Fruit fly (Drosophila melanogaster) whole organism, embryonic: Measurements from ENCODE around the gene sra.

Experiments
- CG10462 ChIP-seq: fragments of 200-800 bp; sonication (Bioruptor generic); optimal IDR thresholded peaks from 2 replicates; lab custom pipeline; 2016; ENCODE audit warnings: missing biosample characterization, missing genetic modification characterization
- CG11085 ChIP-seq: fragments of 200-800 bp; sonication (Bioruptor generic); IDR thresholded peaks from 2 replicates; pipeline ENCODE4 v1.3.6; 2022; ENCODE audit warnings: missing biosample characterization, missing genetic modification characterization
- CG11695 ChIP-seq: fragments of 200-800 bp; sonication (Bioruptor generic); IDR thresholded peaks from 3 replicates; pipeline ENCODE4 v1.3.6; 2022; ENCODE audit warnings: missing biosample characterization, missing genetic modification characterization
- CG12155 ChIP-seq: fragments of 200-800 bp; sonication (Bioruptor generic); optimal IDR thresholded peaks from 3 replicates; lab custom pipeline; 2016; ENCODE audit warnings: missing biosample characterization, missing genetic modification characterization
- CG12942 ChIP-seq: fragments of 200-800 bp; sonication (Bioruptor generic); optimal IDR thresholded peaks from 3 replicates; lab custom pipeline; 2016; ENCODE audit warnings: missing biosample characterization, missing genetic modification characterization
- CG13775 ChIP-seq: fragments of 200-800 bp; sonication (Bioruptor generic); optimal IDR thresholded peaks from 3 replicates; lab custom pipeline; 2017; ENCODE audit warnings: missing biosample characterization, mild to moderate bottlenecking, missing genetic modification characterization
- CG14667 ChIP-seq: fragments of 200-800 bp; sonication (Bioruptor generic); IDR thresholded peaks from 2 replicates; pipeline ENCODE4 v1.3.6; 2022; ENCODE audit warnings: missing biosample characterization, missing genetic modification characterization
- CG15269 ChIP-seq: fragments of 200-800 bp; sonication (Bioruptor generic); optimal IDR thresholded peaks from 2 replicates; lab custom pipeline; 2018; ENCODE audit warnings: missing biosample characterization, mild to moderate bottlenecking, missing genetic modification characterization, moderate library complexity
- CG15514 ChIP-seq: fragments of 200-800 bp; sonication (Bioruptor generic); optimal IDR thresholded peaks from 3 replicates; lab custom pipeline; 2017; ENCODE audit warnings: missing biosample characterization, missing genetic modification characterization, mild to moderate bottlenecking, moderate library complexity, missing genetic modification reagents
- CG1602 ChIP-seq: fragments of 200-800 bp; sonication (Bioruptor generic); optimal IDR thresholded peaks from 3 replicates; lab custom pipeline; 2016; ENCODE audit warnings: missing biosample characterization, missing genetic modification characterization
- CG16779 ChIP-seq: fragments of 200-800 bp; sonication (Bioruptor generic); IDR thresholded peaks from 2 replicates; pipeline ENCODE4 v1.3.6; 2022; ENCODE audit warnings: missing biosample characterization, missing genetic modification characterization
- CG16813 ChIP-seq: fragments of 200-800 bp; sonication (Bioruptor generic); IDR thresholded peaks from 3 replicates; pipeline ENCODE4 v1.3.6; 2022; ENCODE audit warnings: missing biosample characterization, missing genetic modification characterization; ENCODE audit not compliant: partially characterized antibody
- CG18599 ChIP-seq: fragments of 200-800 bp; sonication (Bioruptor generic); optimal IDR thresholded peaks from 3 replicates; lab custom pipeline; 2017; ENCODE audit warnings: missing biosample characterization, missing genetic modification characterization, mild to moderate bottlenecking, moderate library complexity, missing genetic modification reagents
- CG3065 ChIP-seq: fragments of 200-800 bp; sonication (Bioruptor generic); optimal IDR thresholded peaks from 2 replicates; lab custom pipeline; 2016; ENCODE audit warnings: missing biosample characterization, missing genetic modification characterization
- CG3163 ChIP-seq: fragments of 200-800 bp; sonication (Bioruptor generic); optimal IDR thresholded peaks from 3 replicates; lab custom pipeline; 2016; ENCODE audit warnings: missing biosample characterization, missing genetic modification characterization
- CG4282 ChIP-seq: fragments of 200-800 bp; sonication (Bioruptor generic); optimal IDR thresholded peaks from 2 replicates; lab custom pipeline; 2016; ENCODE audit warnings: missing biosample characterization, missing genetic modification characterization
- CG4707 ChIP-seq: fragments of 200-800 bp; sonication (Bioruptor generic); optimal IDR thresholded peaks from 2 replicates; lab custom pipeline; 2018; ENCODE audit warnings: missing biosample characterization, mild to moderate bottlenecking, missing genetic modification characterization, moderate library complexity
- CG8765 ChIP-seq: fragments of 200-800 bp; sonication (Bioruptor generic); IDR thresholded peaks from 2 replicates; pipeline ENCODE4 v1.3.6; 2022; ENCODE audit warnings: missing biosample characterization, missing genetic modification characterization
- CG9727 ChIP-seq: fragments of 200-800 bp; sonication (Bioruptor generic); optimal IDR thresholded peaks from 3 replicates; lab custom pipeline; 2017; ENCODE audit warnings: missing biosample characterization, mild to moderate bottlenecking, missing genetic modification characterization
- Camta ChIP-seq: fragments of 200-800 bp; sonication (Bioruptor generic); optimal IDR thresholded peaks from 2 replicates; lab custom pipeline; 2016; ENCODE audit warnings: missing biosample characterization, missing genetic modification characterization
- CoRest ChIP-seq: fragments of 200-800 bp; sonication (Bioruptor generic); optimal IDR thresholded peaks from 3 replicates; lab custom pipeline; 2018; ENCODE audit warnings: missing biosample characterization, mild to moderate bottlenecking, missing genetic modification characterization, moderate library complexity
- Elba2 ChIP-seq: fragments of 200-800 bp; sonication (Bioruptor generic); optimal IDR thresholded peaks from 3 replicates; lab custom pipeline; 2016; ENCODE audit warnings: missing biosample characterization, missing genetic modification characterization
- Med ChIP-seq: fragments of 200-800 bp; sonication (Bioruptor generic); peaks from one replicate; lab custom pipeline; 2016; ENCODE audit warnings: missing biosample characterization, missing genetic modification characterization, mild to moderate bottlenecking, inconsistent platforms, moderate library complexity
- NK7.1 ChIP-seq: fragments of 200-800 bp; sonication (Bioruptor generic); optimal IDR thresholded peaks from 3 replicates; lab custom pipeline; 2016; ENCODE audit warnings: missing biosample characterization, missing genetic modification characterization
- Ravus ChIP-seq: fragments of 200-800 bp; sonication (Bioruptor generic); IDR thresholded peaks from 2 replicates; pipeline ENCODE4 v1.3.6; 2022; ENCODE audit warnings: missing biosample characterization, missing genetic modification characterization
- aop ChIP-seq: fragments of 200-800 bp; sonication (Bioruptor generic); IDR thresholded peaks from 2 replicates; pipeline ENCODE4 v1.3.6; 2022; ENCODE audit warnings: missing biosample characterization, missing genetic modification characterization
- bab2 ChIP-seq: fragments of 200-800 bp; sonication (Bioruptor generic); optimal IDR thresholded peaks from 2 replicates; lab custom pipeline; 2016; ENCODE audit warnings: missing biosample characterization, missing genetic modification characterization
- bcd ChIP-seq: fragments of 200-800 bp; sonication (Bioruptor generic); optimal IDR thresholded peaks from 2 replicates; lab custom pipeline; 2017; ENCODE audit warnings: missing biosample characterization, mild to moderate bottlenecking, missing genetic modification characterization
- crol ChIP-seq: fragments of 200-800 bp; sonication (Bioruptor generic); IDR thresholded peaks from 2 replicates; pipeline ENCODE4 v1.3.6; 2022; ENCODE audit warnings: missing biosample characterization, missing genetic modification characterization
- cwo ChIP-seq: fragments of 200-800 bp; sonication (Bioruptor generic); optimal IDR thresholded peaks from 3 replicates; lab custom pipeline; 2017; ENCODE audit warnings: missing biosample characterization, missing genetic modification characterization, mild to moderate bottlenecking, moderate library complexity, missing genetic modification reagents
- dmrt11E ChIP-seq: fragments of 200-800 bp; sonication (Bioruptor generic); optimal IDR thresholded peaks from 3 replicates; lab custom pipeline; 2018; ENCODE audit warnings: missing biosample characterization, mild to moderate bottlenecking, missing genetic modification characterization, moderate library complexity
- dysf ChIP-seq: fragments of 200-800 bp; sonication (Bioruptor generic); IDR thresholded peaks from 3 replicates; pipeline ENCODE4 v1.3.6; 2022; ENCODE audit warnings: missing biosample characterization, missing genetic modification characterization
- ewg ChIP-seq: fragments of 200-800 bp; sonication (Bioruptor generic); optimal IDR thresholded peaks from 3 replicates; lab custom pipeline; 2017; ENCODE audit warnings: mild to moderate bottlenecking, missing biosample characterization, missing genetic modification reagents, missing genetic modification characterization
- ftz-f1 ChIP-seq: fragments of 200-800 bp; sonication (Bioruptor generic); optimal IDR thresholded peaks from 2 replicates; lab custom pipeline; 2016; ENCODE audit warnings: missing biosample characterization, missing genetic modification characterization
- gcm2 ChIP-seq: fragments of 200-800 bp; sonication (Bioruptor generic); optimal IDR thresholded peaks from 2 replicates; lab custom pipeline; 2016; ENCODE audit warnings: missing biosample characterization, missing genetic modification characterization
- gfzf ChIP-seq: fragments of 200-800 bp; sonication (Bioruptor generic); optimal IDR thresholded peaks from 2 replicates; lab custom pipeline; 2016; ENCODE audit warnings: missing biosample characterization, mild to moderate bottlenecking, missing genetic modification characterization, moderate library complexity
- gt ChIP-seq: fragments of 200-800 bp; sonication (Bioruptor generic); IDR thresholded peaks from 2 replicates; pipeline ENCODE4 v1.3.6; 2022; ENCODE audit warnings: missing biosample characterization, missing genetic modification characterization
- hth ChIP-seq: fragments of >200 bp; optimal IDR thresholded peaks from 2 replicates; lab custom pipeline; 2017; ENCODE audit warnings: inconsistent platforms
- mirr ChIP-seq: fragments of 200-800 bp; sonication (Bioruptor generic); optimal IDR thresholded peaks from 3 replicates; lab custom pipeline; 2018; ENCODE audit warnings: missing biosample characterization, mild to moderate bottlenecking, missing genetic modification characterization
- nmo ChIP-seq: fragments of 200-800 bp; sonication (Bioruptor generic); optimal IDR thresholded peaks from 2 replicates; lab custom pipeline; 2018; ENCODE audit warnings: missing biosample characterization, mild to moderate bottlenecking, missing genetic modification characterization, moderate library complexity
- oc ChIP-seq: fragments of 200-800 bp; sonication (Bioruptor generic); optimal IDR thresholded peaks from 2 replicates; lab custom pipeline; 2018; ENCODE audit warnings: missing biosample characterization, mild to moderate bottlenecking, missing genetic modification characterization, moderate library complexity
- row ChIP-seq: fragments of 200-800 bp; sonication (Bioruptor generic); IDR thresholded peaks from 3 replicates; pipeline ENCODE4 v1.3.6; 2022; ENCODE audit warnings: missing biosample characterization, missing genetic modification characterization
- sc ChIP-seq, 3 experiments: fragments of >200 bp in 2 of 3; fragments of 200-800 bp in 1 of 3; sonication (Bioruptor generic) in 1 of 3; optimal IDR thresholded peaks; 2 replicates in 2 of 3; 3 replicates in 1 of 3; lab custom pipeline; 2017; ENCODE audit warnings: mild to moderate bottlenecking in 1 of 3, missing biosample characterization in 1 of 3, missing genetic modification characterization in 1 of 3, missing genetic modification reagents in 1 of 3
- seq ChIP-seq: fragments of 200-800 bp; sonication (Bioruptor generic); IDR thresholded peaks from 2 replicates; pipeline ENCODE4 v1.3.6; 2022; ENCODE audit warnings: missing biosample characterization, missing genetic modification characterization
- sqz ChIP-seq: fragments of 200-800 bp; sonication (Bioruptor generic); optimal IDR thresholded peaks from 3 replicates; lab custom pipeline; 2018; ENCODE audit warnings: missing biosample characterization, mild to moderate bottlenecking, missing genetic modification characterization
- ssp ChIP-seq: fragments of 200-800 bp; sonication (Bioruptor generic); IDR thresholded peaks from 2 replicates; pipeline ENCODE4 v1.3.6; 2022; ENCODE audit warnings: missing biosample characterization, missing genetic modification characterization
- tap ChIP-seq: fragments of 200-800 bp; optimal IDR thresholded peaks from 3 replicates; lab custom pipeline; 2019; ENCODE audit warnings: missing biosample characterization, mild to moderate bottlenecking, missing genetic modification characterization, moderate library complexity
- tio ChIP-seq: fragments of 200-800 bp; sonication (Bioruptor generic); optimal IDR thresholded peaks from 2 replicates; lab custom pipeline; 2017; ENCODE audit warnings: missing biosample characterization, missing genetic modification characterization, inconsistent platforms
- wor ChIP-seq: fragments of 200-800 bp; sonication (Bioruptor generic); IDR thresholded peaks from 2 replicates; pipeline ENCODE4 v1.3.6; 2022; ENCODE audit warnings: missing biosample characterization, missing genetic modification characterization

Gene sra

dm6 chr3R:16146632-16147453, 40.0 kb upstream of the sra start, which contains the start of the genes Mic26-27 and CG5916 (continued):
- TF ChIP-seq CG16813 (GFP tag; lab: Robert Waterston, UW), result peak; percentile 100
- no peak for TF ChIP-seq CG4707
- TF ChIP-seq bcd, result peak; percentile 82
- peak; percentile 84 for TF ChIP-seq CoRest
- no peak; the same call in 2 of the 3 replicates for TF ChIP-seq CG11695 (GFP tag; lab: Robert Waterston, UW)
- TF ChIP-seq mirr (GFP tag; lab: Kevin White, UChicago), result peak; percentile 65
- 0 out of 2 replicates have a peak, but pooled peaks have one; percentile 14 for TF ChIP-seq CG11085 (GFP tag; lab: Robert Waterston, UW)
- peak; percentile 88 for TF ChIP-seq Elba2
- no peak for TF ChIP-seq sqz (GFP tag; lab: Kevin White, UChicago)
- peak; percentile 67 for TF ChIP-seq CG12155 (GFP tag; lab: Kevin White, UChicago)
- TF ChIP-seq aop, result no peak
- TF ChIP-seq CG9727 (GFP tag; lab: Kevin White, UChicago), result peak; percentile 93
- peak; percentile 56; the same call in 1 of the 2 replicates for TF ChIP-seq CG16779 (GFP tag; lab: Robert Waterston, UW)
- TF ChIP-seq CG3163, result peak; percentile 80
- TF ChIP-seq bab2 (GFP tag; lab: Kevin White, UChicago), result peak; percentile 73
- TF ChIP-seq CG15514 (GFP tag; lab: Kevin White, UChicago), result peak; percentile 99
- TF ChIP-seq sc (optimal IDR thresholded peaks at IDR 0.05; lab: Kevin White, UChicago), result no peak
- peak; percentile 34 for TF ChIP-seq sc (GFP tag; optimal IDR thresholded peaks at IDR 0.05; lab: Kevin White, UChicago)
- TF ChIP-seq CG14667 (GFP tag; lab: Robert Waterston, UW), result peak; percentile 69
- no peak for TF ChIP-seq CG3065 (GFP tag; lab: Kevin White, UChicago)
- TF ChIP-seq Ravus, result no peak
- TF ChIP-seq CG12942 (GFP tag; lab: Kevin White, UChicago), result peak; percentile 84
- no peak for TF ChIP-seq crol (GFP tag; lab: Robert Waterston, UW)
- TF ChIP-seq dysf, result peak; percentile 93
- TF ChIP-seq gcm2 (GFP tag; lab: Kevin White, UChicago), result peak; percentile 25
- peak; percentile 94 for TF ChIP-seq nmo (GFP tag; lab: Kevin White, UChicago)
- TF ChIP-seq gt (GFP tag; lab: Robert Waterston, UW), result peak; percentile 83
- no peak for TF ChIP-seq CG18599 (GFP tag; lab: Kevin White, UChicago)
- TF ChIP-seq NK7.1 (GFP tag; lab: Kevin White, UChicago), result peak; percentile 28
- TF ChIP-seq CG15269 (tag; lab: Kevin White, UChicago), result no peak
- TF ChIP-seq ewg (GFP tag; lab: Kevin White, UChicago), result peak; percentile 79
- TF ChIP-seq dmrt11E (tag; lab: Kevin White, UChicago), result peak; percentile 94
- TF ChIP-seq gfzf (GFP tag; lab: Kevin White, UChicago), result peak; percentile 92
- TF ChIP-seq CG1602 (GFP tag; lab: Kevin White, UChicago), result peak; percentile 81
- TF ChIP-seq CG13775 (GFP tag; lab: Kevin White, UChicago), result peak; percentile 97
- peak; percentile 85 for TF ChIP-seq ftz-f1 (GFP tag; lab: Kevin White, UChicago)
- no peak for TF ChIP-seq oc
- peak; percentile 87 for TF ChIP-seq row (GFP tag; lab: Robert Waterston, UW)
- peak; percentile 93 for TF ChIP-seq CG4282 (GFP tag; lab: Kevin White, UChicago)
- TF ChIP-seq wor, result peak; percentile 85
- peak; percentile 11 for TF ChIP-seq CG10462 (GFP tag; lab: Kevin White, UChicago)
- no peak for TF ChIP-seq hth (lab: Kevin White, UChicago)
- TF ChIP-seq tap (tag; lab: Kevin White, UChicago), result no peak
- TF ChIP-seq cwo (GFP tag; lab: Kevin White, UChicago), result peak; percentile 82
- no peak; the same call in 1 of the 2 replicates for TF ChIP-seq seq
- TF ChIP-seq ssp (GFP tag; lab: Robert Waterston, UW), result peak; percentile 88
- peak; percentile 85 for TF ChIP-seq Camta (GFP tag; lab: Kevin White, UChicago)
- TF ChIP-seq tio (GFP tag; lab: Kevin White, UChicago), result peak; percentile 70
- peak; percentile 95 for TF ChIP-seq Med (GFP tag; lab: Kevin White, UChicago)
- peak; percentile 86; the same call in 1 of the 2 replicates for TF ChIP-seq CG8765 (GFP tag; lab: Robert Waterston, UW)
